Worm (Caenorhabditis elegans): ENCODE measurements around the gene gly-12.

ce11 chrX:7502807-7503206 lies 17.1 kb downstream of the gly-12 start, which contains the start of gene F48E3.6:
- TF ChIP-seq him-1 (tag; optimal IDR thresholded peaks at IDR 0.05) (no peak), W03F9.2 (tag; optimal IDR thresholded peaks at IDR 0.05) (no peak)
